Worm (Caenorhabditis elegans): ENCODE results near the gene F02E8.4.

F02E8.4 gene

ce11 chrX:4453101-4453500 is 819 bp upstream of the F02E8.4 start:
- TF ChIP-seq B0310.2 (tag; optimal IDR thresholded peaks at IDR 0.05): no peak

ce11 chrX:4457853-4458322 is 4.0 kb downstream of the F02E8.4 start, which contains the start of gene aps-2:
Gene aps-2, plus strand, starts transcription at chrX:4458272.
- TF ChIP-seq pes-1 (GFP tag; IDR thresholded peaks at IDR 0.05) (no peak), flt-1 (GFP tag; IDR thresholded peaks at IDR 0.05) (no peak), F13C5.2 (tag; optimal IDR thresholded peaks at IDR 0.05) (peak; percentile 76), hmg-4 (GFP tag; optimal IDR thresholded peaks at IDR 0.05) (peak; percentile 59)

- peak; percentile 4 for TF ChIP-seq F13C5.2 (tag; optimal IDR thresholded peaks at IDR 0.05)
- TF ChIP-seq pes-1 (GFP tag; IDR thresholded peaks at IDR 0.05): no peak
Measured at ce11 chrX:4462390-4462789, 8.5 kb downstream of the F02E8.4 start, which contains the start of gene atg-16.1. Gene atg-16.1, minus strand, starts transcription at chrX:4462465.

DNA sequence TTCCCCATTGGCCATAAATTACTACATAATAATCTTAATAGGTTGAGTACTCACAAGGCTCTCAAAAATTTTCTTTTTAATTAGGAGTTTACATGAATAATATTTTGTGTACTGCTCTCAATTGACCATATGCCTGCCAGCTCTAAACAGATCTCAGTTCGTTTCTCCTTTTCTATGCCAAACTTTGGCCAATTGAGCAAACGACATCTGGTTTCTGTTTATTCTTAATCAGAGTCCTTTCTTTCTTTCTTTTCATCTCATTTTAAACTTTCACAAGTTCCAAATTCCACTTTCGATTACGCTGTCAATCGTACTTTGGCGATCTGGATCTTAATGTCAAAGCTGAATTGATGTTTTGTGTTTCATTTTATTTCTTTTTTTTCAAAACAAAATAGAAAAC is 10.4 kb downstream of the F02E8.4 start:
- no peak for TF ChIP-seq tra-4 (tag; optimal IDR thresholded peaks at IDR 0.05)
- no peak for TF ChIP-seq flt-1 (GFP tag; IDR thresholded peaks at IDR 0.05)
- TF ChIP-seq pes-1 (GFP tag; IDR thresholded peaks at IDR 0.05): no peak
- TF ChIP-seq B0310.2 (tag; optimal IDR thresholded peaks at IDR 0.05): no peak

- no peak for TF ChIP-seq flt-1 (GFP tag; IDR thresholded peaks at IDR 0.05)
- TF ChIP-seq hmg-4 (GFP tag; optimal IDR thresholded peaks at IDR 0.05): no peak
- no peak for TF ChIP-seq ceh-36 (tag; optimal IDR thresholded peaks at IDR 0.05)
- TF ChIP-seq tra-4 (tag; optimal IDR thresholded peaks at IDR 0.05): no peak
- no peak for TF ChIP-seq B0310.2 (tag; optimal IDR thresholded peaks at IDR 0.05)
- TF ChIP-seq tbx-37 (GFP tag; conservative IDR thresholded peaks at IDR 0.05): no peak
- no peak for TF ChIP-seq ama-1 (optimal IDR thresholded peaks at IDR 0.05)
- TF ChIP-seq sea-1 (GFP tag; conservative IDR thresholded peaks at IDR 0.05): no peak
- TF ChIP-seq tbx-11 (GFP tag; IDR thresholded peaks at IDR 0.05): no peak
- TF ChIP-seq pes-1 (GFP tag; IDR thresholded peaks at IDR 0.05): no peak
- no peak for TF ChIP-seq hnd-1 (tag; optimal IDR thresholded peaks at IDR 0.05)
- TF ChIP-seq hmbx-1 (tag; optimal IDR thresholded peaks at IDR 0.05): no peak
- TF ChIP-seq scrt-1 (GFP tag; IDR thresholded peaks at IDR 0.05): no peak
- no peak for TF ChIP-seq aly-1 (tag; optimal IDR thresholded peaks at IDR 0.05)
- TF ChIP-seq ets-7 (tag; optimal IDR thresholded peaks at IDR 0.05): no peak
- TF ChIP-seq ceh-13 (GFP tag; optimal IDR thresholded peaks at IDR 0.05): no peak
- TF ChIP-seq F13C5.2 (tag; optimal IDR thresholded peaks at IDR 0.05): no peak
Measured at ce11 chrX:4466218-4466617, 12.3 kb downstream of the F02E8.4 start, which contains the start of gene nmur-3. Gene nmur-3, plus strand, starts transcription at chrX:4466518.

ce11 chrX:4469297-4469816 is 15.4 kb downstream of the F02E8.4 start, which contains the start of gene asb-2:
Gene asb-2, plus strand, starts transcription at chrX:4469766.
- no peak for TF ChIP-seq tra-4 (tag; optimal IDR thresholded peaks at IDR 0.05)
- no peak for TF ChIP-seq ama-1 (optimal IDR thresholded peaks at IDR 0.05)
- no peak for TF ChIP-seq ceh-36 (tag; optimal IDR thresholded peaks at IDR 0.05)
- no peak for TF ChIP-seq scrt-1 (GFP tag; IDR thresholded peaks at IDR 0.05)
- TF ChIP-seq F13C5.2 (tag; optimal IDR thresholded peaks at IDR 0.05): peak; percentile 42
- TF ChIP-seq ceh-13 (GFP tag; optimal IDR thresholded peaks at IDR 0.05): no peak

- TF ChIP-seq ama-1 (optimal IDR thresholded peaks at IDR 0.05) (no peak), tra-4 (tag; optimal IDR thresholded peaks at IDR 0.05) (no peak), hnd-1 (tag; optimal IDR thresholded peaks at IDR 0.05) (no peak), ceh-36 (tag; optimal IDR thresholded peaks at IDR 0.05) (no peak), sea-1 (GFP tag; conservative IDR thresholded peaks at IDR 0.05) (no peak), ets-7 (tag; optimal IDR thresholded peaks at IDR 0.05) (no peak), aly-1 (tag; optimal IDR thresholded peaks at IDR 0.05) (no peak), F13C5.2 (tag; optimal IDR thresholded peaks at IDR 0.05) (no peak)
Measured at ce11 chrX:4478503-4478902, 24.6 kb downstream of the F02E8.4 start.

- no peak for TF ChIP-seq hnd-1 (tag; optimal IDR thresholded peaks at IDR 0.05)
Measured at ce11 chrX:4479960-4480359, 26.0 kb downstream of the F02E8.4 start.

ce11 chrX:4480800-4481199 is 26.9 kb downstream of the F02E8.4 start:
- no peak for TF ChIP-seq F13C5.2 (tag; optimal IDR thresholded peaks at IDR 0.05)
- no peak for TF ChIP-seq tra-4 (tag; optimal IDR thresholded peaks at IDR 0.05)
- no peak for TF ChIP-seq aly-1 (tag; optimal IDR thresholded peaks at IDR 0.05)

DNA sequence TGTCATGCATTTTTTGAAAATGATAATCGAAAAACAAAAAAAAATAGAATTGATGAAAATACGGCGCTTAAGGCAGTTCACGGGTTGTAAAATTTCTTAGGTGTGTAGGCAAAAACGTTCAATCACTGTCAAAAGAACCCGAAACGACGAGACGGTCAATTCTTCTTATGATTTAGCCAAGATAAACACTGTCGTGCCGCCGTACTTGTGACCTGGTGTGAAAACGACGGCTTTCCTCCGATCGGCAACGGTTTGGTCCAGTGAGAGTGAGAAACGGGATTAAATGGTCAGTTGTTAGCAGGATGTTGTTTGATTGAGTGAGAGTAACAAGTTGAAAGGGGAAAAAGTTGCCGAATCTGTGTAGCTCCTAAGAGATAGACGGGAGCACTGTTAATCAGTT is 30.2 kb downstream of the F02E8.4 start:
- TF ChIP-seq ets-7 (tag; optimal IDR thresholded peaks at IDR 0.05) (no peak), aly-1 (tag; optimal IDR thresholded peaks at IDR 0.05) (no peak), pes-1 (GFP tag; IDR thresholded peaks at IDR 0.05) (no peak), F13C5.2 (tag; optimal IDR thresholded peaks at IDR 0.05) (no peak), hmbx-1 (tag; optimal IDR thresholded peaks at IDR 0.05) (no peak), scrt-1 (GFP tag; IDR thresholded peaks at IDR 0.05) (no peak), ceh-13 (GFP tag; optimal IDR thresholded peaks at IDR 0.05) (no peak), hnd-1 (tag; optimal IDR thresholded peaks at IDR 0.05) (no peak), flt-1 (GFP tag; IDR thresholded peaks at IDR 0.05) (no peak), tbx-11 (GFP tag; IDR thresholded peaks at IDR 0.05) (no peak), tbx-37 (GFP tag; conservative IDR thresholded peaks at IDR 0.05) (no peak), B0310.2 (tag; optimal IDR thresholded peaks at IDR 0.05) (no peak), tra-4 (tag; optimal IDR thresholded peaks at IDR 0.05) (no peak), ceh-36 (tag; optimal IDR thresholded peaks at IDR 0.05) (no peak), sea-1 (GFP tag; conservative IDR thresholded peaks at IDR 0.05) (no peak)

Data from whole organism, early embryonic.